Worm (Caenorhabditis elegans): Measurements from ENCODE around the gene clec-148.

- no peak for TF ChIP-seq lsy-2 (tag; optimal IDR thresholded peaks at IDR 0.05)
- TF ChIP-seq blmp-1 (tag; optimal IDR thresholded peaks at IDR 0.05) = no peak
- no peak for TF ChIP-seq unc-62 (GFP tag; optimal IDR thresholded peaks at IDR 0.05)
- TF ChIP-seq snpc-4 (tag; optimal IDR thresholded peaks at IDR 0.05) = no peak
- no peak for TF ChIP-seq nhr-237 (tag; optimal IDR thresholded peaks at IDR 0.05)
- no peak for TF ChIP-seq ceh-43 (GFP tag; optimal IDR thresholded peaks at IDR 0.05)
Observed at ce11 chrIII:177715-178114, 2.1 kb upstream of the clec-148 start, which contains the start of gene F40G9.14.

All from whole organism, mixed stage, embryonic.